Worm (Caenorhabditis elegans) whole organism, L4 larva: ENCODE measurements around the gene poml-1.

Experiments
- F26F4.8 ChIP-seq: fragments of 200-800 bp; sonication (Bioruptor generic); conservative IDR thresholded peaks from 2 replicates; pipeline ENCODE4 v1.3.6; 2022; ENCODE audit warnings: missing genetic modification characterization, missing compliant biosample characterization
- F37D6.2 ChIP-seq: sonication (generic microtip); optimal IDR thresholded peaks from 2 replicates; lab custom pipeline; 2016; ENCODE audit warnings: mild to moderate bottlenecking, missing genetic modification characterization, missing compliant biosample characterization
- F44E2.7 ChIP-seq: fragments of 200-800 bp; sonication (Bioruptor generic); IDR thresholded peaks from 2 replicates; pipeline ENCODE4 v2.1.2; 2022; ENCODE audit warnings: missing genetic modification characterization, missing compliant biosample characterization
- R02D3.7 ChIP-seq: fragments of 150-350 bp; sonication (generic microtip); optimal IDR thresholded peaks from 3 replicates; lab custom pipeline; 2014; ENCODE audit warnings: missing biosample characterization, missing genetic modification characterization
- T20F7.1 ChIP-seq: fragments of 200-800 bp; sonication (Bioruptor generic); optimal IDR thresholded peaks from 2 replicates; lab custom pipeline; 2018; ENCODE audit warnings: mild to moderate bottlenecking, missing genetic modification characterization, missing compliant biosample characterization
- Y48G9A.11 ChIP-seq: fragments of 200-800 bp; sonication (Bioruptor generic); IDR thresholded peaks from 2 replicates; pipeline ENCODE4 v1.3.6; 2022; ENCODE audit warnings: missing genetic modification reagents, missing genetic modification characterization, missing compliant biosample characterization
- Y5F2A.4 ChIP-seq: fragments of 200-800 bp; sonication (Bioruptor generic); optimal IDR thresholded peaks from 2 replicates; lab custom pipeline; 2018; ENCODE audit warnings: mild to moderate bottlenecking, missing genetic modification characterization, missing compliant biosample characterization
- ZK337.2 ChIP-seq: fragments of 200-800 bp; sonication (Bioruptor generic); IDR thresholded peaks from 2 replicates; pipeline ENCODE4 v1.3.6; 2022; ENCODE audit warnings: missing genetic modification reagents, missing genetic modification characterization, missing compliant biosample characterization
- ZK546.5 ChIP-seq, 2 experiments: sonication (generic microtip); optimal IDR thresholded peaks; 2 replicates each; lab custom pipeline; 2017; ENCODE audit warnings: missing biosample characterization in 2 of 2, missing genetic modification characterization in 2 of 2
- ama-1 ChIP-seq: fragments of 150-350 bp; optimal IDR thresholded peaks from 2 replicates; lab custom pipeline; 2014; ENCODE audit warnings: inconsistent platforms, mixed read lengths
- attf-4 ChIP-seq: sonication (generic microtip); optimal IDR thresholded peaks from 3 replicates; lab custom pipeline; 2017; ENCODE audit warnings: missing biosample characterization, missing genetic modification characterization
- ceh-28 ChIP-seq: fragments of 150-350 bp; optimal IDR thresholded peaks from 2 replicates; lab custom pipeline; 2014; ENCODE audit warnings: missing biosample characterization, missing genetic modification reagents, missing genetic modification characterization
- ceh-32 ChIP-seq: sonication (generic microtip); optimal IDR thresholded peaks from 2 replicates; lab custom pipeline; 2016; ENCODE audit warnings: mild to moderate bottlenecking, missing genetic modification characterization, missing compliant biosample characterization; ENCODE audit not compliant: poor library complexity
- ceh-62 ChIP-seq: sonication (generic microtip); optimal IDR thresholded peaks from 2 replicates; lab custom pipeline; 2017; ENCODE audit warnings: missing biosample characterization, missing genetic modification characterization
- ceh-82 ChIP-seq: sonication (generic microtip); optimal IDR thresholded peaks from 2 replicates; lab custom pipeline; 2017; ENCODE audit warnings: missing biosample characterization, missing genetic modification characterization
- cey-2 ChIP-seq: sonication (generic microtip); optimal IDR thresholded peaks from 3 replicates; lab custom pipeline; 2017; ENCODE audit warnings: missing genetic modification characterization, mild to moderate bottlenecking, missing compliant biosample characterization, antibody characterized with exemption, borderline replicate concordance; ENCODE audit not compliant: insufficient read depth
- ctbp-1 ChIP-seq: fragments of 200-800 bp; sonication (Bioruptor generic); IDR thresholded peaks from 2 replicates; pipeline ENCODE4 v1.3.6; 2022; ENCODE audit warnings: missing genetic modification reagents, missing genetic modification characterization, missing compliant biosample characterization
- daf-16 ChIP-seq, 3 experiments: sonication (generic microtip); optimal IDR thresholded peaks; 2 replicates each; lab custom pipeline; 2016 to 2017; ENCODE audit warnings: missing genetic modification characterization in 3 of 3, missing genetic modification reagents in 3 of 3, mild to moderate bottlenecking in 2 of 3, missing compliant biosample characterization in 2 of 3, missing biosample characterization in 1 of 3, moderate library complexity in 1 of 3
- daf-8 ChIP-seq: fragments of 200-800 bp; sonication (Bioruptor generic); IDR thresholded peaks from 2 replicates; pipeline ENCODE4 v1.3.6; 2022; ENCODE audit warnings: missing genetic modification characterization, missing compliant biosample characterization
- duxl-1 ChIP-seq: sonication (generic microtip); optimal IDR thresholded peaks from 2 replicates; lab custom pipeline; 2016; ENCODE audit warnings: mild to moderate bottlenecking, missing genetic modification characterization, moderate library complexity, missing compliant biosample characterization; ENCODE audit not compliant: poor library complexity
- dve-1 ChIP-seq: sonication (generic microtip); optimal IDR thresholded peaks from 2 replicates; lab custom pipeline; 2017; ENCODE audit warnings: antibody characterized with exemption, mild to moderate bottlenecking, missing genetic modification characterization, missing compliant biosample characterization; ENCODE audit not compliant: insufficient read depth
- egl-27 ChIP-seq: sonication (generic microtip); optimal IDR thresholded peaks from 3 replicates; lab custom pipeline; 2017; ENCODE audit warnings: missing biosample characterization, missing genetic modification reagents, missing genetic modification characterization
- egl-43 ChIP-seq: fragments of 200-800 bp; sonication (Bioruptor generic); IDR thresholded peaks from 2 replicates; pipeline ENCODE4 v1.3.6; 2022; ENCODE audit warnings: missing genetic modification reagents, missing genetic modification characterization, missing compliant biosample characterization
- hif-1 ChIP-seq, 2 experiments: sonication (generic microtip); optimal IDR thresholded peaks; 2 replicates each; lab custom pipeline; 2016 to 2017; ENCODE audit warnings: missing compliant biosample characterization in 2 of 2, missing genetic modification characterization in 2 of 2, missing genetic modification reagents in 2 of 2, missing genotype in 2 of 2, mild to moderate bottlenecking in 1 of 2
- hlh-11 ChIP-seq: fragments of 200-800 bp; sonication (Bioruptor generic); optimal IDR thresholded peaks from 2 replicates; lab custom pipeline; 2018; ENCODE audit warnings: mild to moderate bottlenecking, missing genetic modification characterization, missing compliant biosample characterization
- jun-1 ChIP-seq: fragments of 150-350 bp; optimal IDR thresholded peaks from 2 replicates; lab custom pipeline; 2014; ENCODE audit warnings: missing biosample characterization, missing genetic modification reagents, missing genetic modification characterization
- lin-1 ChIP-seq: fragments of 200-800 bp; sonication (Bioruptor generic); IDR thresholded peaks from 2 replicates; pipeline ENCODE4 v1.3.6; 2022; ENCODE audit warnings: missing genetic modification reagents, missing genetic modification characterization, missing compliant biosample characterization
- lin-13 ChIP-seq: fragments of 150-350 bp; optimal IDR thresholded peaks from 2 replicates; lab custom pipeline; 2014; ENCODE audit warnings: missing biosample characterization, missing genetic modification reagents, missing genetic modification characterization
- lin-29 ChIP-seq: fragments of 200-800 bp; sonication (Bioruptor generic); IDR thresholded peaks from 2 replicates; pipeline ENCODE4 v1.3.6; 2022; ENCODE audit warnings: missing genetic modification reagents, missing genetic modification characterization, missing compliant biosample characterization
- lin-38 ChIP-seq: fragments of 200-800 bp; sonication (Bioruptor generic); IDR thresholded peaks from 2 replicates; pipeline ENCODE4 v1.3.6; 2022; ENCODE audit warnings: missing genetic modification reagents, missing genetic modification characterization, missing compliant biosample characterization
- lin-39 ChIP-seq: fragments of 150-350 bp; optimal IDR thresholded peaks from 2 replicates; lab custom pipeline; 2014; ENCODE audit warnings: missing biosample characterization, missing genetic modification reagents, missing genetic modification characterization
- lir-3 ChIP-seq: sonication (generic microtip); optimal IDR thresholded peaks from 2 replicates; lab custom pipeline; 2016; ENCODE audit warnings: mild to moderate bottlenecking, missing genetic modification characterization, missing compliant biosample characterization
- madf-5 ChIP-seq, 2 experiments: fragments of 200-800 bp; sonication (Bioruptor generic); IDR thresholded peaks; 2 replicates each; pipeline ENCODE4 v1.3.6; 2022; ENCODE audit warnings: missing compliant biosample characterization in 2 of 2, missing genetic modification characterization in 2 of 2
- mdt-29 ChIP-seq: fragments of 200-800 bp; sonication (Bioruptor generic); IDR thresholded peaks from 2 replicates; pipeline ENCODE4 v1.3.6; 2022; ENCODE audit warnings: missing genetic modification reagents, missing genetic modification characterization, missing compliant biosample characterization
- mxl-2 ChIP-seq: fragments of 200-800 bp; sonication (Bioruptor generic); conservative IDR thresholded peaks from 2 replicates; pipeline ENCODE4 v1.3.6; 2022; ENCODE audit warnings: missing genetic modification reagents, missing genetic modification characterization, missing compliant biosample characterization
- nhr-11 ChIP-seq: fragments of 150-350 bp; optimal IDR thresholded peaks from 2 replicates; lab custom pipeline; 2014; ENCODE audit warnings: missing biosample characterization, missing genetic modification characterization
- nhr-237 ChIP-seq: sonication (generic microtip); optimal IDR thresholded peaks from 2 replicates; lab custom pipeline; 2017; ENCODE audit warnings: missing biosample characterization, missing genetic modification characterization
- nhr-42 ChIP-seq: fragments of 200-800 bp; sonication (Bioruptor generic); IDR thresholded peaks from 2 replicates; pipeline ENCODE4 v1.3.6; 2022; ENCODE audit warnings: missing genetic modification characterization, missing compliant biosample characterization
- nhr-76 ChIP-seq: fragments of 150-350 bp; optimal IDR thresholded peaks from 2 replicates; lab custom pipeline; 2014; ENCODE audit warnings: missing biosample characterization, missing genetic modification characterization
- pha-4 ChIP-seq, 2 experiments: fragments of 150-350 bp in 1 of 2; fragments of 200-800 bp in 1 of 2; sonication (Bioruptor generic) in 1 of 2; IDR thresholded peaks in 1 of 2; optimal IDR thresholded peaks in 1 of 2; 2 replicates each; pipeline versions ENCODE4 v1.3.6 to Lab custom; 2014 to 2022; ENCODE audit warnings: missing genetic modification characterization in 2 of 2, missing genetic modification reagents in 2 of 2, missing biosample characterization in 1 of 2, missing compliant biosample characterization in 1 of 2
- php-3 ChIP-seq: fragments of 200-800 bp; sonication (Bioruptor generic); IDR thresholded peaks from 2 replicates; pipeline ENCODE4 v1.3.6; 2022; ENCODE audit warnings: missing genetic modification reagents, missing genetic modification characterization, missing compliant biosample characterization
- rbr-2 ChIP-seq: sonication (generic microtip); optimal IDR thresholded peaks from 2 replicates; lab custom pipeline; 2016; ENCODE audit warnings: missing genotype, missing genetic modification characterization, missing compliant biosample characterization
- saeg-2 ChIP-seq: fragments of 200-800 bp; sonication (Bioruptor generic); IDR thresholded peaks from 2 replicates; pipeline ENCODE4 v1.3.6; 2022; ENCODE audit warnings: missing genetic modification reagents, missing genetic modification characterization, missing compliant biosample characterization
- skn-1 ChIP-seq: fragments of 150-350 bp; optimal IDR thresholded peaks from 2 replicates; lab custom pipeline; 2014; ENCODE audit warnings: missing biosample characterization, missing genetic modification characterization
- snpc-1.2 ChIP-seq: fragments of 200-800 bp; sonication (Bioruptor generic); IDR thresholded peaks from 2 replicates; pipeline ENCODE4 v1.3.6; 2022; ENCODE audit warnings: missing genetic modification reagents, missing genetic modification characterization, missing compliant biosample characterization
- snpc-4 ChIP-seq: fragments of 150-350 bp; optimal IDR thresholded peaks from 2 replicates; lab custom pipeline; 2014; ENCODE audit warnings: missing biosample characterization, missing genetic modification characterization
- spr-1 ChIP-seq: sonication (generic microtip); optimal IDR thresholded peaks from 2 replicates; lab custom pipeline; 2016; ENCODE audit warnings: mild to moderate bottlenecking, missing genetic modification characterization, missing compliant biosample characterization
- zfp-2 ChIP-seq: sonication (generic microtip); optimal IDR thresholded peaks from 2 replicates; lab custom pipeline; 2016; ENCODE audit warnings: mild to moderate bottlenecking, missing genetic modification characterization, missing compliant biosample characterization
- zip-11 ChIP-seq: fragments of 200-800 bp; sonication (Bioruptor generic); IDR thresholded peaks from 2 replicates; pipeline ENCODE4 v1.3.6; 2022; ENCODE audit warnings: missing genetic modification characterization, missing compliant biosample characterization
- zip-2 ChIP-seq: fragments of 150-350 bp; optimal IDR thresholded peaks from 2 replicates; lab custom pipeline; 2014; ENCODE audit warnings: missing biosample characterization, missing genetic modification characterization
- ztf-11 ChIP-seq: fragments of 150-350 bp; optimal IDR thresholded peaks from 2 replicates; lab custom pipeline; 2014; ENCODE audit warnings: missing biosample characterization, missing genetic modification characterization

poml-1 gene

DNA sequence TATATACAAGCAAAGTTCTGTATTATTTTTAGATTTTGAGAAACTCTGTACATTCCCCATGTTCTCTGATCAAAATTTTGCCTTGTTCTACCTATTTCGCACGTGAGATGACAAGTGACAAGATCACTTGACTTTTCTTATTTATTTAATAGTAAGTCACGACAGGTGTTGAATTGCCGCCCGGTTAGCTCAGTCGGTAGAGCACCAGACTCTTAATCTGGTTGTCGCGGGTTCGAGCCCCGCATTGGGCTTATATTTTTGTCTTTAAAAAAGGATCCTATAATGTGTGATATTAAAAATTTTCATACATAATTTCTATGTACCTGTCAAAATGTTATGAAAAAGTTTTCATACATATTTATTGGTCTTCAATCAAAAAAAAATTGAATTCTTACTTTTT, 8.0 kb downstream of the poml-1 start (continued):
- no peak for TF ChIP-seq egl-27 (tag; lab: Kevin White, UChicago)
- no peak for TF ChIP-seq snpc-4
- TF ChIP-seq egl-43 (GFP tag; lab: Robert Waterston, UW) = no peak; the same call in 1 of the 2 replicates
- TF ChIP-seq ZK546.5 (tag; optimal IDR thresholded peaks at IDR 0.05; lab: Kevin White, UChicago) = no peak
- TF ChIP-seq F37D6.2 (tag; lab: Kevin White, UChicago) = no peak
- no peak for TF ChIP-seq duxl-1
- TF ChIP-seq hif-1 (tag; optimal IDR thresholded peaks at IDR 0.05; lab: Kevin White, UChicago) = no peak
- TF ChIP-seq F44E2.7 (GFP tag; lab: Robert Waterston, UW) = no peak
- TF ChIP-seq nhr-11 (tag; lab: Kevin White, UChicago) = no peak
- TF ChIP-seq hlh-11 (tag; lab: Kevin White, UChicago) = peak; percentile 22
- TF ChIP-seq ama-1 (lab: Kevin White, UChicago) = no peak
- no peak for TF ChIP-seq ceh-32 (tag; lab: Kevin White, UChicago)
- TF ChIP-seq lir-3 (tag; lab: Kevin White, UChicago) = peak; percentile 20
- no peak for TF ChIP-seq nhr-237 (tag; lab: Kevin White, UChicago)
- TF ChIP-seq lin-29 = no peak
- TF ChIP-seq zip-11 (GFP tag; lab: Robert Waterston, UW) = no peak
- TF ChIP-seq mxl-2 = no peak
- no peak for TF ChIP-seq zfp-2 (tag; lab: Kevin White, UChicago)
- no peak for TF ChIP-seq nhr-42 (GFP tag; lab: Robert Waterston, UW)
- no peak for TF ChIP-seq T20F7.1 (GFP tag; lab: Kevin White, UChicago)
- no peak for TF ChIP-seq rbr-2
- no peak for TF ChIP-seq ceh-28 (tag; lab: Kevin White, UChicago)
- TF ChIP-seq lin-13 (GFP tag; lab: Kevin White, UChicago) = no peak
- 0 out of 4 replicates have a peak, but pooled peaks have one; percentile 34 to 43 for TF ChIP-seq madf-5 (GFP tag; IDR thresholded peaks at IDR 0.05; lab: Robert Waterston, UW)
- TF ChIP-seq dve-1 = peak; percentile 50
- no peak for TF ChIP-seq php-3 (GFP tag; lab: Robert Waterston, UW)
- no peak for TF ChIP-seq ceh-62 (tag; lab: Kevin White, UChicago)
- no peak for TF ChIP-seq ceh-82 (tag; lab: Kevin White, UChicago)
- no peak for TF ChIP-seq nhr-76 (tag; lab: Kevin White, UChicago)
- TF ChIP-seq daf-16 (GFP tag; optimal IDR thresholded peaks at IDR 0.05; lab: Kevin White, UChicago) = peak in 1 of 2 experiments; percentile 72
- TF ChIP-seq daf-16 (tag; optimal IDR thresholded peaks at IDR 0.05; lab: Kevin White, UChicago) = peak; percentile 33
- TF ChIP-seq cey-2 = no peak
- no peak for TF ChIP-seq lin-39 (tag; lab: Kevin White, UChicago)
- TF ChIP-seq F26F4.8 (GFP tag; lab: Robert Waterston, UW) = peak; percentile 77; the same call in 1 of the 2 replicates
- no peak for TF ChIP-seq daf-8 (GFP tag; lab: Robert Waterston, UW)
- TF ChIP-seq spr-1 (tag; lab: Kevin White, UChicago) = peak; percentile 7
- no peak for TF ChIP-seq ZK337.2 (GFP tag; lab: Robert Waterston, UW)
- TF ChIP-seq pha-4 (GFP tag; IDR thresholded peaks at IDR 0.05; lab: Robert Waterston, UW) = peak; percentile 75; the same call in 1 of the 2 replicates
- no peak for TF ChIP-seq pha-4 (tag; optimal IDR thresholded peaks at IDR 0.05; lab: Kevin White, UChicago)
- TF ChIP-seq skn-1 (tag; lab: Kevin White, UChicago) = no peak
- TF ChIP-seq attf-4 (tag; lab: Kevin White, UChicago) = no peak
- no peak for TF ChIP-seq R02D3.7 (tag; lab: Kevin White, UChicago)
- no peak for TF ChIP-seq ctbp-1 (GFP tag; lab: Robert Waterston, UW)
- no peak for TF ChIP-seq ztf-11 (tag; lab: Kevin White, UChicago)
- peak; percentile 35 for TF ChIP-seq Y5F2A.4 (GFP tag; lab: Kevin White, UChicago)
- 0 out of 2 replicates have a peak, but pooled peaks have one; percentile 43 for TF ChIP-seq mdt-29
- TF ChIP-seq jun-1 (tag; lab: Kevin White, UChicago) = no peak
- no peak for TF ChIP-seq lin-38 (GFP tag; lab: Robert Waterston, UW)
- TF ChIP-seq snpc-1.2 (GFP tag; lab: Robert Waterston, UW) = peak; percentile 85
- peak; percentile 44; the same call in 1 of the 2 replicates for TF ChIP-seq lin-1 (GFP tag; lab: Robert Waterston, UW)
- TF ChIP-seq zip-2 = no peak
- TF ChIP-seq saeg-2 (GFP tag; lab: Robert Waterston, UW) = no peak
- no peak for TF ChIP-seq Y48G9A.11
